In the genomic region with DNA sequence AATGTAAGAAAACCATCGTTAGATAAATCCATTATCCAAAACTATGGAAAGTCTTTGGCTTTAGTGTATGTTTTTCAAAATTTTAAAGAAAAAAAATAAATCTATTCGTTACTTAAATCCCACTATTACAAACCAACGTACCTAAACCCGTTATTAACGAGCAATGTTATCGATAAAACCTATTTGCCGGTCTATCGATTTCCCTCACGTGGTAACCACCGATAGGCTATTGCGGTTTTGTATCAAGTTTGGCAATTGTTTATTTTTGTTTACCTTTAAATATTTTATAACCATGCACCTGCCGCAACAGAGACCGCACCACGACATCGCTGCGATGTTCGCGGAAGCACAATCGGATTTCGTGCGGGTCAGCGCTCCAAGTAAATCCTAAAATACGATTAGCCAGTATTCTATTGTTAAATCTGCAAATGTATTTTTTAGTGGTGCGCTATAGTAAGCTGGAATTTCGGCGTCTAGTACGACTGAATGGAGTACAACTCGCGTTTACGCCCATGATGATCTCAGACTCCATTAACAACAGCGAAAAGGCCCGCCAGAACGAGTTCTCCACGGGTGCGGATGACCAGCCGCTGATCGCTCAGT, we compare ENCODE assay signal across 1 fruit fly cellular context.
TF ChIP-seq lines count a peak whose summit lies in the region.

A gene (plus strand): TSS at position 206 of the 603 bp plus-strand sequence.

TF ChIP-seq in whole organism, embryonic, 481 proteins besides CTCF, POLR2A, EP300 and RAD21 (continued from another document):
- TF ChIP-seq CG2116 (GFP tag; optimal IDR thresholded peaks at IDR 0.05; lab: Kevin White, UChicago) (peak; percentile 59), BEAF-32 (GFP tag; optimal IDR thresholded peaks at IDR 0.05; lab: Kevin White, UChicago) (peak; percentile 64), CG14860 (GFP tag; IDR thresholded peaks at IDR 0.05; lab: Robert Waterston, UW; ENCODE audit: partially characterized antibody) (peak; percentile 88), dm (GFP tag; optimal IDR thresholded peaks at IDR 0.05; lab: Kevin White, UChicago) (peak; percentile 44), CG13424 (tag; optimal IDR thresholded peaks at IDR 0.05; lab: Kevin White, UChicago) (no peak), CG34224 (GFP tag; IDR thresholded peaks at IDR 0.05; lab: Robert Waterston, UW; ENCODE audit: partially characterized antibody) (peak; percentile 95), Myb (GFP tag; optimal IDR thresholded peaks at IDR 0.05; lab: Kevin White, UChicago) (peak; percentile 79), run (tag; optimal IDR thresholded peaks at IDR 0.05; lab: Kevin White, UChicago) (peak; percentile 53), HLH4C (GFP tag; IDR thresholded peaks at IDR 0.05; lab: Robert Waterston, UW; ENCODE audit: partially characterized antibody) (peak; percentile 97), usp (GFP tag; optimal IDR thresholded peaks at IDR 0.05; lab: Kevin White, UChicago) (no peak), Dref (GFP tag; IDR thresholded peaks at IDR 0.05; lab: Robert Waterston, UW) (peak; percentile 78), tna (GFP tag; IDR thresholded peaks at IDR 0.05; lab: Robert Waterston, UW; ENCODE audit: partially characterized antibody) (peak; percentile 97), Fer1 (GFP tag; optimal IDR thresholded peaks at IDR 0.05; lab: Kevin White, UChicago) (no peak), E2f2 (GFP tag; IDR thresholded peaks at IDR 0.05; lab: Robert Waterston, UW) (peak; percentile 57), CG6791 (GFP tag; IDR thresholded peaks at IDR 0.05; lab: Robert Waterston, UW; ENCODE audit: partially characterized antibody) (peak; percentile 92), H15 (GFP tag; IDR thresholded peaks at IDR 0.05; lab: Robert Waterston, UW) (no peak), sna (GFP tag; IDR thresholded peaks at IDR 0.05; lab: Robert Waterston, UW; ENCODE audit: partially characterized antibody) (peak; percentile 84), zen2 (GFP tag; IDR thresholded peaks at IDR 0.05; lab: Robert Waterston, UW; ENCODE audit: partially characterized antibody) (peak; percentile 97), nerfin-2 (GFP tag; IDR thresholded peaks at IDR 0.05; lab: Robert Waterston, UW; ENCODE audit: partially characterized antibody) (peak; percentile 97), CG10654 (GFP tag; optimal IDR thresholded peaks at IDR 0.05; lab: Kevin White, UChicago) (no peak), Opbp (GFP tag; IDR thresholded peaks at IDR 0.05; lab: Robert Waterston, UW; ENCODE audit: partially characterized antibody) (peak; percentile 93; the same call in 2 of the 3 replicates), ham (GFP tag; IDR thresholded peaks at IDR 0.05; lab: Robert Waterston, UW) (no peak), Dp (GFP tag; optimal IDR thresholded peaks at IDR 0.05; lab: Kevin White, UChicago) (peak; percentile 38), inv (GFP tag; IDR thresholded peaks at IDR 0.05; lab: Robert Waterston, UW; ENCODE audit: partially characterized antibody) (peak; percentile 65), pzg (GFP tag; optimal IDR thresholded peaks at IDR 0.05; lab: Kevin White, UChicago) (peak; percentile 28), hbn (GFP tag; IDR thresholded peaks at IDR 0.05; lab: Robert Waterston, UW; ENCODE audit: partially characterized antibody) (peak; percentile 76)
